Worm (Caenorhabditis elegans) whole organism, late embryonic: ENCODE data around the gene T25B2.3.

Experiments used
- ceh-45 ChIP-seq: fragments of 200-800 bp; sonication (Bioruptor generic); IDR thresholded peaks from 2 replicates; pipeline ENCODE4 v1.3.6; 2022; ENCODE audit warnings: missing genetic modification reagents, missing genetic modification characterization, missing compliant biosample characterization
- che-1 ChIP-seq: sonication (generic microtip); optimal IDR thresholded peaks from 2 replicates; lab custom pipeline; 2016; ENCODE audit warnings: mild to moderate bottlenecking, missing genetic modification characterization, missing compliant biosample characterization
- dmd-4 ChIP-seq: sonication (generic microtip); optimal IDR thresholded peaks from 2 replicates; lab custom pipeline; 2016; ENCODE audit warnings: borderline replicate concordance, missing genetic modification characterization, missing compliant biosample characterization
- hlh-8 ChIP-seq: sonication (generic microtip); optimal IDR thresholded peaks from 2 replicates; lab custom pipeline; 2016; ENCODE audit warnings: missing genotype, missing genetic modification characterization, missing compliant biosample characterization
- pha-2 ChIP-seq: sonication (generic microtip); optimal IDR thresholded peaks from 2 replicates; lab custom pipeline; 2017; ENCODE audit warnings: mild to moderate bottlenecking, missing genetic modification characterization, missing compliant biosample characterization
- pha-4 ChIP-seq: fragments of 150-350 bp; optimal IDR thresholded peaks from 2 replicates; lab custom pipeline; 2018; ENCODE audit warnings: missing biosample characterization, missing genetic modification reagents, missing genetic modification characterization
- sdc-2 ChIP-seq: sonication (generic microtip); optimal IDR thresholded peaks from 2 replicates; lab custom pipeline; 2016; ENCODE audit warnings: missing genotype, missing genetic modification characterization, missing compliant biosample characterization

T25B2.3 gene

ce11 chrX:6224841-6225240 lies 48.9 kb downstream of the T25B2.3 start (continued):
- TF ChIP-seq hlh-8 (tag; lab: Kevin White, UChicago) (peak; percentile 7), ceh-45 (GFP tag; lab: Robert Waterston, UW) (no peak), pha-4 (tag; lab: Kevin White, UChicago) (no peak), pha-2 (no peak), dmd-4 (tag; lab: Kevin White, UChicago) (no peak), che-1 (no peak), sdc-2 (tag; lab: Kevin White, UChicago) (peak; percentile 6)
